Worm (Caenorhabditis elegans): Measurements from ENCODE around the gene F58B4.6.

ce11 chrV:10970930-10971329 lies 46.1 kb downstream of the F58B4.6 start:
- TF ChIP-seq ceh-82 (tag; optimal IDR thresholded peaks at IDR 0.05): no peak
- TF ChIP-seq ztf-4 (tag; optimal IDR thresholded peaks at IDR 0.05): no peak

Measured in whole organism, L2 larva.